Worm (Caenorhabditis elegans): Measurements from ENCODE around the gene Y43F8B.18.

The Y43F8B.18 gene

ce11 chrV:19521351-19522278 is 35.8 kb downstream of the Y43F8B.18 start (continued):
- TF ChIP-seq unc-62 (GFP tag; optimal IDR thresholded peaks at IDR 0.05 in 1 of 2) (peak in 1 of 2 experiments; percentile 93), unc-62 (tag; optimal IDR thresholded peaks at IDR 0.05) (no peak), lim-7 (GFP tag; IDR thresholded peaks at IDR 0.05) (0 out of 2 replicates have a peak, but pooled peaks have one; percentile 40), F49E8.2 (tag; optimal IDR thresholded peaks at IDR 0.05; ENCODE audit: borderline replicate concordance) (no peak), nhr-42 (GFP tag; IDR thresholded peaks at IDR 0.05) (no peak), lin-38 (GFP tag; IDR thresholded peaks at IDR 0.05) (peak; percentile 64), ctbp-1 (GFP tag; IDR thresholded peaks at IDR 0.05) (0 out of 2 replicates have a peak, but pooled peaks have one; percentile 45), lin-15B (tag; optimal IDR thresholded peaks at IDR 0.05) (no peak)

- TF ChIP-seq egl-27 (tag; optimal IDR thresholded peaks at IDR 0.05) (no peak), daf-8 (GFP tag; IDR thresholded peaks at IDR 0.05) (no peak), ces-1 (GFP tag; optimal IDR thresholded peaks at IDR 0.05) (no peak), aha-1 (tag) (peak; percentile 100), egl-43 (GFP tag; IDR thresholded peaks at IDR 0.05) (peak; percentile 79; the same call in 1 of the 2 replicates), nhr-237 (tag; optimal IDR thresholded peaks at IDR 0.05) (no peak), madf-5 (GFP tag; IDR thresholded peaks at IDR 0.05) (0 out of 4 replicates have a peak, but pooled peaks have one; percentile 20 to 34), madf-9 (GFP tag; conservative IDR thresholded peaks at IDR 0.05) (peak; percentile 51; the same call in 1 of the 2 replicates), Y105C5A.15 (GFP tag; IDR thresholded peaks at IDR 0.05) (no peak), dpl-1 (GFP tag; optimal IDR thresholded peaks at IDR 0.05) (peak; percentile 53), saeg-2 (GFP tag; IDR thresholded peaks at IDR 0.05) (peak; percentile 91), T20F7.1 (GFP tag; optimal IDR thresholded peaks at IDR 0.05) (peak; percentile 49), nhr-6 (tag; optimal IDR thresholded peaks at IDR 0.05) (peak; percentile 83), ZK546.5 (tag; optimal IDR thresholded peaks at IDR 0.05) (no peak), ctbp-1 (GFP tag; IDR thresholded peaks at IDR 0.05) (peak; percentile 93), snpc-4 (tag; optimal IDR thresholded peaks at IDR 0.05) (no peak), zip-2 (tag; optimal IDR thresholded peaks at IDR 0.05) (no peak), dmd-8 (GFP tag; IDR thresholded peaks at IDR 0.05) (0 out of 2 replicates have a peak, but pooled peaks have one; percentile 30), ceh-32 (tag; optimal IDR thresholded peaks at IDR 0.05; ENCODE audit: poor library complexity) (peak; percentile 8), arid-1 (GFP tag; conservative IDR thresholded peaks at IDR 0.05) (peak; percentile 56; the same call in 1 of the 2 replicates), tra-1 (GFP tag; IDR thresholded peaks at IDR 0.05) (peak; percentile 92), nhr-76 (tag; optimal IDR thresholded peaks at IDR 0.05) (no peak), dmd-9 (GFP tag; IDR thresholded peaks at IDR 0.05) (no peak), fos-1 (tag; optimal IDR thresholded peaks at IDR 0.05) (no peak), zag-1 (tag; optimal IDR thresholded peaks at IDR 0.05) (no peak), lsy-2 (tag; optimal IDR thresholded peaks at IDR 0.05) (peak; percentile 84 to 88), nhr-102 (tag; optimal IDR thresholded peaks at IDR 0.05) (peak; percentile 68), F49E8.2 (tag; optimal IDR thresholded peaks at IDR 0.05; ENCODE audit: borderline replicate concordance) (no peak), zip-11 (GFP tag; IDR thresholded peaks at IDR 0.05) (no peak), aly-2 (tag; optimal IDR thresholded peaks at IDR 0.05) (no peak), skn-1 (tag; optimal IDR thresholded peaks at IDR 0.05) (no peak), hlh-30 (tag; optimal IDR thresholded peaks at IDR 0.05; ENCODE audit: insufficient read depth) (peak; percentile 88), mdt-29 (GFP tag; IDR thresholded peaks at IDR 0.05) (peak; percentile 96), nhr-42 (GFP tag; IDR thresholded peaks at IDR 0.05) (peak; percentile 69), R02D3.7 (tag; optimal IDR thresholded peaks at IDR 0.05) (no peak), Y75B8A.6 (GFP tag; IDR thresholded peaks at IDR 0.05) (no peak), nhr-25 (tag; optimal IDR thresholded peaks at IDR 0.05; ENCODE audit: borderline replicate concordance, insufficient read depth) (peak; percentile 92), pqm-1 (tag; optimal IDR thresholded peaks at IDR 0.05) (no peak), sdz-12 (GFP tag; optimal IDR thresholded peaks at IDR 0.05) (peak; percentile 63), hif-1 (tag; optimal IDR thresholded peaks at IDR 0.05) (peak in 1 of 2 experiments; percentile 81), unc-39 (tag; optimal IDR thresholded peaks at IDR 0.05) (no peak)
These were observed 36.9 kb downstream of the Y43F8B.18 start for ce11 chrV:19522551-19523137.

Measured in whole organism, L4 larva.